Worm (Caenorhabditis elegans) whole organism, L4 larva: Measurements from ENCODE around the gene srlf-3.
A peak's percentile ranks its signal among the peaks of the same experiment; 100 is the strongest.

Experiments used
- D1046.2 ChIP-seq: fragments of 200-800 bp; sonication (Bioruptor generic); IDR thresholded peaks from 2 replicates; pipeline ENCODE4 v1.3.6; 2022; ENCODE audit warnings: missing genetic modification characterization, missing compliant biosample characterization
- F10B5.3 ChIP-seq: sonication (generic microtip); optimal IDR thresholded peaks from 2 replicates; lab custom pipeline; 2016; ENCODE audit warnings: mild to moderate bottlenecking, missing genetic modification characterization, missing compliant biosample characterization
- Y105C5A.15 ChIP-seq: fragments of 200-800 bp; sonication (Bioruptor generic); IDR thresholded peaks from 2 replicates; pipeline ENCODE4 v1.3.6; 2022; ENCODE audit warnings: missing genetic modification characterization, missing compliant biosample characterization
- Y75B8A.6 ChIP-seq: fragments of 200-800 bp; sonication (Bioruptor generic); IDR thresholded peaks from 2 replicates; pipeline ENCODE4 v1.3.6; 2022; ENCODE audit warnings: missing genetic modification reagents, missing genetic modification characterization, missing compliant biosample characterization
- ZK546.5 ChIP-seq, 2 experiments: sonication (generic microtip); optimal IDR thresholded peaks; 2 replicates each; lab custom pipeline; 2017; ENCODE audit warnings: missing biosample characterization in 2 of 2, missing genetic modification characterization in 2 of 2
- aha-1 ChIP-seq: fragments of 150-350 bp; peaks from one replicate; lab custom pipeline; 2014; ENCODE audit warnings: missing biosample characterization, missing genetic modification characterization
- aly-2 ChIP-seq: sonication (generic microtip); optimal IDR thresholded peaks from 2 replicates; lab custom pipeline; 2018; ENCODE audit warnings: missing biosample characterization, missing genetic modification characterization
- ama-1 ChIP-seq: fragments of 150-350 bp; optimal IDR thresholded peaks from 2 replicates; lab custom pipeline; 2014; ENCODE audit warnings: inconsistent platforms, mixed read lengths
- attf-4 ChIP-seq: sonication (generic microtip); optimal IDR thresholded peaks from 3 replicates; lab custom pipeline; 2017; ENCODE audit warnings: missing biosample characterization, missing genetic modification characterization
- ceh-20 ChIP-seq: fragments of 200-800 bp; sonication (Bioruptor generic); IDR thresholded peaks from 2 replicates; pipeline ENCODE4 v1.3.6; 2022; ENCODE audit warnings: missing genetic modification reagents, missing genetic modification characterization, missing compliant biosample characterization
- ceh-44 ChIP-seq: fragments of 200-800 bp; sonication (Bioruptor generic); IDR thresholded peaks from 2 replicates; pipeline ENCODE4 v1.3.6; 2022; ENCODE audit warnings: missing genetic modification reagents, missing genetic modification characterization, missing compliant biosample characterization
- ceh-82 ChIP-seq: sonication (generic microtip); optimal IDR thresholded peaks from 2 replicates; lab custom pipeline; 2017; ENCODE audit warnings: missing biosample characterization, missing genetic modification characterization
- ctbp-1 ChIP-seq: fragments of 200-800 bp; sonication (Bioruptor generic); IDR thresholded peaks from 2 replicates; pipeline ENCODE4 v1.3.6; 2022; ENCODE audit warnings: missing genetic modification reagents, missing genetic modification characterization, missing compliant biosample characterization
- daf-16 ChIP-seq, 3 experiments: sonication (generic microtip); optimal IDR thresholded peaks; 2 replicates each; lab custom pipeline; 2016 to 2017; ENCODE audit warnings: missing genetic modification characterization in 3 of 3, missing genetic modification reagents in 3 of 3, mild to moderate bottlenecking in 2 of 3, missing compliant biosample characterization in 2 of 3, missing biosample characterization in 1 of 3, moderate library complexity in 1 of 3
- daf-8 ChIP-seq: fragments of 200-800 bp; sonication (Bioruptor generic); IDR thresholded peaks from 2 replicates; pipeline ENCODE4 v1.3.6; 2022; ENCODE audit warnings: missing genetic modification characterization, missing compliant biosample characterization
- dmd-6 ChIP-seq: fragments of 200-800 bp; sonication (Bioruptor generic); IDR thresholded peaks from 2 replicates; pipeline ENCODE4 v1.3.6; 2022; ENCODE audit warnings: missing genetic modification reagents, missing genetic modification characterization, missing compliant biosample characterization
- dmd-8 ChIP-seq: fragments of 200-800 bp; sonication (Bioruptor generic); IDR thresholded peaks from 2 replicates; pipeline ENCODE4 v1.3.6; 2022; ENCODE audit warnings: missing genetic modification characterization, missing compliant biosample characterization
- dmd-9 ChIP-seq: fragments of 200-800 bp; sonication (Bioruptor generic); IDR thresholded peaks from 2 replicates; pipeline ENCODE4 v1.3.6; 2022; ENCODE audit warnings: missing genetic modification reagents, missing genetic modification characterization, missing compliant biosample characterization
- dpl-1 ChIP-seq: fragments of 150-350 bp; optimal IDR thresholded peaks from 2 replicates; lab custom pipeline; 2014; ENCODE audit warnings: missing biosample characterization, missing genetic modification reagents, missing genetic modification characterization
- egl-27 ChIP-seq: sonication (generic microtip); optimal IDR thresholded peaks from 3 replicates; lab custom pipeline; 2017; ENCODE audit warnings: missing biosample characterization, missing genetic modification reagents, missing genetic modification characterization
- fkh-10 ChIP-seq: fragments of 150-350 bp; optimal IDR thresholded peaks from 2 replicates; lab custom pipeline; 2014; ENCODE audit warnings: missing biosample characterization, missing genetic modification reagents, missing genetic modification characterization
- hif-1 ChIP-seq, 2 experiments: sonication (generic microtip); optimal IDR thresholded peaks; 2 replicates each; lab custom pipeline; 2016 to 2017; ENCODE audit warnings: missing compliant biosample characterization in 2 of 2, missing genetic modification characterization in 2 of 2, missing genetic modification reagents in 2 of 2, missing genotype in 2 of 2, mild to moderate bottlenecking in 1 of 2
- lin-15B ChIP-seq: fragments of 150-350 bp; sonication (generic microtip); optimal IDR thresholded peaks from 3 replicates; lab custom pipeline; 2014; ENCODE audit warnings: missing biosample characterization, missing genetic modification characterization
- lin-29 ChIP-seq: fragments of 200-800 bp; sonication (Bioruptor generic); IDR thresholded peaks from 2 replicates; pipeline ENCODE4 v1.3.6; 2022; ENCODE audit warnings: missing genetic modification reagents, missing genetic modification characterization, missing compliant biosample characterization
- lin-38 ChIP-seq: fragments of 200-800 bp; sonication (Bioruptor generic); IDR thresholded peaks from 2 replicates; pipeline ENCODE4 v1.3.6; 2022; ENCODE audit warnings: missing genetic modification reagents, missing genetic modification characterization, missing compliant biosample characterization
- lsy-2 ChIP-seq, 2 experiments: fragments of 150-350 bp in 1 of 2; sonication (generic microtip) in 1 of 2; optimal IDR thresholded peaks; 2 replicates each; lab custom pipeline; 2014 to 2017; ENCODE audit warnings: missing biosample characterization in 2 of 2, missing genetic modification characterization in 2 of 2
- madf-5 ChIP-seq, 2 experiments: fragments of 200-800 bp; sonication (Bioruptor generic); IDR thresholded peaks; 2 replicates each; pipeline ENCODE4 v1.3.6; 2022; ENCODE audit warnings: missing compliant biosample characterization in 2 of 2, missing genetic modification characterization in 2 of 2
- madf-9 ChIP-seq: fragments of 200-800 bp; sonication (Bioruptor generic); conservative IDR thresholded peaks from 2 replicates; pipeline ENCODE4 v1.3.6; 2022; ENCODE audit warnings: missing genetic modification reagents, missing genetic modification characterization, missing compliant biosample characterization
- mdl-1 ChIP-seq, 2 experiments: fragments of 150-350 bp in 1 of 2; sonication (generic microtip) in 1 of 2; optimal IDR thresholded peaks; 2 replicates each; lab custom pipeline; 2014 to 2017; ENCODE audit warnings: missing biosample characterization in 2 of 2, missing genetic modification characterization in 2 of 2
- mep-1 ChIP-seq: fragments of 150-350 bp; sonication (generic microtip); optimal IDR thresholded peaks from 3 replicates; lab custom pipeline; 2014; ENCODE audit warnings: missing biosample characterization, missing genetic modification characterization
- mxl-3 ChIP-seq: fragments of 200-800 bp; sonication (Bioruptor generic); optimal IDR thresholded peaks from 2 replicates; lab custom pipeline; 2018; ENCODE audit warnings: mild to moderate bottlenecking, missing genetic modification characterization, missing compliant biosample characterization
- nhr-10 ChIP-seq: fragments of 150-350 bp; optimal IDR thresholded peaks from 2 replicates; lab custom pipeline; 2014; ENCODE audit warnings: missing biosample characterization, missing genetic modification characterization
- nhr-102 ChIP-seq: sonication (generic microtip); optimal IDR thresholded peaks from 2 replicates; lab custom pipeline; 2016; ENCODE audit warnings: mild to moderate bottlenecking, missing genetic modification characterization, moderate library complexity, missing compliant biosample characterization
- nhr-237 ChIP-seq: sonication (generic microtip); optimal IDR thresholded peaks from 2 replicates; lab custom pipeline; 2017; ENCODE audit warnings: missing biosample characterization, missing genetic modification characterization
- nhr-25 ChIP-seq: sonication (generic microtip); optimal IDR thresholded peaks from 2 replicates; lab custom pipeline; 2017; ENCODE audit warnings: missing genetic modification characterization, mild to moderate bottlenecking, missing compliant biosample characterization, antibody characterized with exemption, moderate library complexity, borderline replicate concordance; ENCODE audit not compliant: insufficient read depth
- nhr-48 ChIP-seq: sonication (generic microtip); optimal IDR thresholded peaks from 2 replicates; lab custom pipeline; 2016; ENCODE audit warnings: mild to moderate bottlenecking, missing genetic modification characterization, missing compliant biosample characterization
- nhr-76 ChIP-seq: fragments of 150-350 bp; optimal IDR thresholded peaks from 2 replicates; lab custom pipeline; 2014; ENCODE audit warnings: missing biosample characterization, missing genetic modification characterization
- pha-4 ChIP-seq, 2 experiments: fragments of 150-350 bp in 1 of 2; fragments of 200-800 bp in 1 of 2; sonication (Bioruptor generic) in 1 of 2; IDR thresholded peaks in 1 of 2; optimal IDR thresholded peaks in 1 of 2; 2 replicates each; pipeline versions ENCODE4 v1.3.6 to Lab custom; 2014 to 2022; ENCODE audit warnings: missing genetic modification characterization in 2 of 2, missing genetic modification reagents in 2 of 2, missing biosample characterization in 1 of 2, missing compliant biosample characterization in 1 of 2
- php-3 ChIP-seq: fragments of 200-800 bp; sonication (Bioruptor generic); IDR thresholded peaks from 2 replicates; pipeline ENCODE4 v1.3.6; 2022; ENCODE audit warnings: missing genetic modification reagents, missing genetic modification characterization, missing compliant biosample characterization
- rbr-2 ChIP-seq: sonication (generic microtip); optimal IDR thresholded peaks from 2 replicates; lab custom pipeline; 2016; ENCODE audit warnings: missing genotype, missing genetic modification characterization, missing compliant biosample characterization
- saeg-2 ChIP-seq: fragments of 200-800 bp; sonication (Bioruptor generic); IDR thresholded peaks from 2 replicates; pipeline ENCODE4 v1.3.6; 2022; ENCODE audit warnings: missing genetic modification reagents, missing genetic modification characterization, missing compliant biosample characterization
- set-16 ChIP-seq: fragments of 200-800 bp; sonication (Bioruptor generic); IDR thresholded peaks from 2 replicates; pipeline ENCODE4 v1.3.6; 2022; ENCODE audit warnings: missing genetic modification reagents, missing genetic modification characterization, missing compliant biosample characterization
- skn-1 ChIP-seq: fragments of 150-350 bp; optimal IDR thresholded peaks from 2 replicates; lab custom pipeline; 2014; ENCODE audit warnings: missing biosample characterization, missing genetic modification characterization
- spr-1 ChIP-seq: sonication (generic microtip); optimal IDR thresholded peaks from 2 replicates; lab custom pipeline; 2016; ENCODE audit warnings: mild to moderate bottlenecking, missing genetic modification characterization, missing compliant biosample characterization
- spr-3 ChIP-seq: fragments of 200-800 bp; sonication (Bioruptor generic); optimal IDR thresholded peaks from 2 replicates; lab custom pipeline; 2018; ENCODE audit warnings: mild to moderate bottlenecking, missing genetic modification characterization, missing compliant biosample characterization
- tag-97 ChIP-seq: fragments of 200-800 bp; sonication (Bioruptor generic); IDR thresholded peaks from 2 replicates; pipeline ENCODE4 v1.3.6; 2022; ENCODE audit warnings: missing genetic modification characterization, missing compliant biosample characterization
- unc-130 ChIP-seq: sonication (generic microtip); optimal IDR thresholded peaks from 2 replicates; lab custom pipeline; 2016; ENCODE audit warnings: missing genetic modification reagents, missing genetic modification characterization, missing compliant biosample characterization
- unc-62 ChIP-seq, 3 experiments: fragments of 150-350 bp in 1 of 3; sonication (generic microtip); optimal IDR thresholded peaks in 2 of 3; peaks in 1 of 3; 1 replicate in 1 of 3; 2 replicates in 2 of 3; lab custom pipeline; 2014 to 2017; ENCODE audit warnings: missing biosample characterization in 3 of 3, missing genetic modification characterization in 3 of 3, missing genetic modification reagents in 3 of 3, missing genotype in 1 of 3
- vab-7 ChIP-seq: fragments of 200-800 bp; sonication (Bioruptor generic); IDR thresholded peaks from 2 replicates; pipeline ENCODE4 v1.3.6; 2022; ENCODE audit warnings: missing genetic modification reagents, missing genetic modification characterization, missing compliant biosample characterization
- zag-1 ChIP-seq: fragments of 150-350 bp; optimal IDR thresholded peaks from 2 replicates; lab custom pipeline; 2014; ENCODE audit warnings: missing biosample characterization, missing genetic modification characterization
- ztf-7 ChIP-seq: fragments of 150-350 bp; optimal IDR thresholded peaks from 2 replicates; lab custom pipeline; 2014; ENCODE audit warnings: missing biosample characterization, missing genetic modification characterization

Gene srlf-3

ce11 chrIV:8528345-8528744 is 41.1 kb downstream of the srlf-3 start (continued):
- no peak for TF ChIP-seq ZK546.5 (tag; optimal IDR thresholded peaks at IDR 0.05; lab: Kevin White, UChicago)
- TF ChIP-seq F10B5.3 (tag; lab: Kevin White, UChicago): no peak
- no peak for TF ChIP-seq nhr-76
- no peak for TF ChIP-seq vab-7 (GFP tag; lab: Robert Waterston, UW)
- TF ChIP-seq ceh-82 (tag; lab: Kevin White, UChicago): no peak
- TF ChIP-seq fkh-10 (GFP tag; lab: Kevin White, UChicago): no peak
- no peak for TF ChIP-seq lin-15B (tag; lab: Kevin White, UChicago)
- TF ChIP-seq ztf-7 (tag; lab: Kevin White, UChicago): no peak
- TF ChIP-seq dmd-6 (GFP tag; lab: Robert Waterston, UW): peak; percentile 96
- TF ChIP-seq madf-9: no peak
- TF ChIP-seq unc-130 (GFP tag; lab: Kevin White, UChicago): no peak
- TF ChIP-seq egl-27 (tag; lab: Kevin White, UChicago): no peak
- no peak for TF ChIP-seq ceh-44 (GFP tag; lab: Robert Waterston, UW)
- no peak for TF ChIP-seq rbr-2 (tag; lab: Kevin White, UChicago)
- TF ChIP-seq nhr-25 (tag; lab: Kevin White, UChicago): no peak
- TF ChIP-seq zag-1 (tag; lab: Kevin White, UChicago): no peak
- TF ChIP-seq spr-3 (GFP tag; lab: Kevin White, UChicago): no peak
- TF ChIP-seq skn-1 (tag; lab: Kevin White, UChicago): no peak
- peak; percentile 83 for TF ChIP-seq php-3 (GFP tag; lab: Robert Waterston, UW)
- TF ChIP-seq daf-8 (GFP tag; lab: Robert Waterston, UW): no peak
- peak; percentile 72 for TF ChIP-seq nhr-48 (tag; lab: Kevin White, UChicago)
- peak; percentile 5 to 85 for TF ChIP-seq mdl-1 (tag; optimal IDR thresholded peaks at IDR 0.05; lab: Kevin White, UChicago)
- TF ChIP-seq set-16 (GFP tag; lab: Robert Waterston, UW): no peak
- no peak for TF ChIP-seq tag-97 (GFP tag; lab: Robert Waterston, UW)
- TF ChIP-seq lin-38 (GFP tag; lab: Robert Waterston, UW): no peak
- TF ChIP-seq lsy-2 (tag; optimal IDR thresholded peaks at IDR 0.05; lab: Kevin White, UChicago): peak in 1 of 2 experiments; percentile 49
- TF ChIP-seq ceh-20 (GFP tag; lab: Robert Waterston, UW): 0 out of 2 replicates have a peak, but pooled peaks have one; percentile 25
- TF ChIP-seq dmd-8 (GFP tag; lab: Robert Waterston, UW): no peak
- TF ChIP-seq unc-62 (GFP tag; optimal IDR thresholded peaks at IDR 0.05 in 1 of 2; lab: Kevin White, UChicago): no peak
- no peak for TF ChIP-seq unc-62 (tag; optimal IDR thresholded peaks at IDR 0.05; lab: Kevin White, UChicago)
- TF ChIP-seq nhr-102 (tag; lab: Kevin White, UChicago): peak; percentile 38
- TF ChIP-seq dpl-1 (GFP tag; lab: Kevin White, UChicago): no peak
- TF ChIP-seq nhr-237: no peak
- peak in 1 of 2 experiments; percentile 11 for TF ChIP-seq daf-16 (GFP tag; optimal IDR thresholded peaks at IDR 0.05; lab: Kevin White, UChicago)
- peak; percentile 97 for TF ChIP-seq daf-16 (tag; optimal IDR thresholded peaks at IDR 0.05; lab: Kevin White, UChicago)
- TF ChIP-seq hif-1 (tag; optimal IDR thresholded peaks at IDR 0.05; lab: Kevin White, UChicago): peak in 1 of 2 experiments; percentile 34
- peak; percentile 11 for TF ChIP-seq ama-1 (lab: Kevin White, UChicago)
- TF ChIP-seq mep-1 (tag; lab: Kevin White, UChicago): peak; percentile 37
- TF ChIP-seq Y105C5A.15 (GFP tag; lab: Robert Waterston, UW): no peak
- TF ChIP-seq pha-4 (GFP tag; IDR thresholded peaks at IDR 0.05; lab: Robert Waterston, UW): no peak
- no peak for TF ChIP-seq pha-4 (tag; optimal IDR thresholded peaks at IDR 0.05; lab: Kevin White, UChicago)
- TF ChIP-seq ctbp-1: no peak
- TF ChIP-seq madf-5 (GFP tag; IDR thresholded peaks at IDR 0.05; lab: Robert Waterston, UW): no peak
- TF ChIP-seq mxl-3 (GFP tag; lab: Kevin White, UChicago): peak; percentile 80
- no peak for TF ChIP-seq Y75B8A.6 (GFP tag; lab: Robert Waterston, UW)
- 0 out of 2 replicates have a peak, but pooled peaks have one; percentile 58 for TF ChIP-seq saeg-2 (GFP tag; lab: Robert Waterston, UW)
- TF ChIP-seq spr-1 (tag; lab: Kevin White, UChicago): no peak
- TF ChIP-seq attf-4 (tag; lab: Kevin White, UChicago): no peak
- TF ChIP-seq aly-2: no peak
- no peak for TF ChIP-seq D1046.2 (GFP tag; lab: Robert Waterston, UW)
- no peak for TF ChIP-seq nhr-10 (tag; lab: Kevin White, UChicago)
- TF ChIP-seq aha-1 (tag; lab: Kevin White, UChicago): peak; percentile 92
- TF ChIP-seq dmd-9 (GFP tag; lab: Robert Waterston, UW): no peak
- no peak for TF ChIP-seq lin-29
